Fruit fly (Drosophila melanogaster) whole organism, embryonic: ENCODE measurements around the gene Ptp36E.

Experiments used
- Atf3 ChIP-seq: fragments of 200-800 bp; sonication (Bioruptor generic); optimal IDR thresholded peaks from 3 replicates; lab custom pipeline; 2016; ENCODE audit warnings: missing biosample characterization, missing genetic modification characterization
- CG10321 ChIP-seq: fragments of 200-800 bp; sonication (Bioruptor generic); IDR thresholded peaks from 2 replicates; pipeline ENCODE4 v1.3.6; 2022; ENCODE audit warnings: missing biosample characterization, missing genetic modification characterization
- CG10366 ChIP-seq: fragments of 200-800 bp; sonication (Bioruptor generic); IDR thresholded peaks from 2 replicates; pipeline ENCODE4 v1.3.6; 2022; ENCODE audit warnings: missing biosample characterization, missing genetic modification characterization
- CG11560 ChIP-seq: fragments of 200-800 bp; sonication (Bioruptor generic); IDR thresholded peaks from 3 replicates; pipeline ENCODE4 v1.3.6; 2022; ENCODE audit warnings: missing biosample characterization, missing genetic modification characterization
- CG12299 ChIP-seq: fragments of 200-800 bp; sonication (Bioruptor generic); optimal IDR thresholded peaks from 2 replicates; lab custom pipeline; 2018; ENCODE audit warnings: missing biosample characterization, mild to moderate bottlenecking, missing genetic modification characterization
- CG14667 ChIP-seq: fragments of 200-800 bp; sonication (Bioruptor generic); IDR thresholded peaks from 2 replicates; pipeline ENCODE4 v1.3.6; 2022; ENCODE audit warnings: missing biosample characterization, missing genetic modification characterization
- CG15514 ChIP-seq: fragments of 200-800 bp; sonication (Bioruptor generic); optimal IDR thresholded peaks from 3 replicates; lab custom pipeline; 2017; ENCODE audit warnings: missing biosample characterization, missing genetic modification characterization, mild to moderate bottlenecking, moderate library complexity, missing genetic modification reagents
- CG1603 ChIP-seq: fragments of 200-800 bp; sonication (Bioruptor generic); optimal IDR thresholded peaks from 2 replicates; lab custom pipeline; 2019; ENCODE audit warnings: missing biosample characterization, mild to moderate bottlenecking, missing genetic modification characterization, moderate library complexity
- CG16813 ChIP-seq: fragments of 200-800 bp; sonication (Bioruptor generic); IDR thresholded peaks from 3 replicates; pipeline ENCODE4 v1.3.6; 2022; ENCODE audit warnings: missing biosample characterization, missing genetic modification characterization; ENCODE audit not compliant: partially characterized antibody
- CG17359 ChIP-seq: fragments of 200-800 bp; sonication (Bioruptor generic); optimal IDR thresholded peaks from 3 replicates; lab custom pipeline; 2018; ENCODE audit warnings: missing biosample characterization, mild to moderate bottlenecking, missing genetic modification characterization, moderate library complexity
- CG2712 ChIP-seq: fragments of 200-800 bp; optimal IDR thresholded peaks from 3 replicates; lab custom pipeline; 2019; ENCODE audit warnings: missing biosample characterization, mild to moderate bottlenecking, missing genetic modification characterization, moderate library complexity
- CG2889 ChIP-seq: fragments of 200-800 bp; sonication (Bioruptor generic); IDR thresholded peaks from 3 replicates; pipeline ENCODE4 v1.3.6; 2022; ENCODE audit warnings: missing biosample characterization, missing genetic modification characterization
- CG3163 ChIP-seq: fragments of 200-800 bp; sonication (Bioruptor generic); optimal IDR thresholded peaks from 3 replicates; lab custom pipeline; 2016; ENCODE audit warnings: missing biosample characterization, missing genetic modification characterization
- CG3407 ChIP-seq: fragments of 200-800 bp; sonication (Bioruptor generic); optimal IDR thresholded peaks from 2 replicates; lab custom pipeline; 2018; ENCODE audit warnings: missing biosample characterization, mild to moderate bottlenecking, missing genetic modification characterization
- CG4404 ChIP-seq: fragments of 200-800 bp; sonication (Bioruptor generic); IDR thresholded peaks from 2 replicates; pipeline ENCODE4 v1.3.6; 2022; ENCODE audit warnings: missing biosample characterization, missing genetic modification characterization
- CG7963 ChIP-seq: fragments of 200-800 bp; sonication (Bioruptor generic); IDR thresholded peaks from 3 replicates; pipeline ENCODE4 v1.3.6; 2022; ENCODE audit warnings: missing biosample characterization, missing genetic modification characterization; ENCODE audit not compliant: partially characterized antibody
- CG8388 ChIP-seq: fragments of 200-800 bp; sonication (Bioruptor generic); optimal IDR thresholded peaks from 2 replicates; lab custom pipeline; 2019; ENCODE audit warnings: missing biosample characterization, mild to moderate bottlenecking, missing genetic modification characterization, moderate library complexity
- CG9437 ChIP-seq: fragments of 200-800 bp; sonication (Bioruptor generic); optimal IDR thresholded peaks from 2 replicates; lab custom pipeline; 2018; ENCODE audit warnings: missing biosample characterization, mild to moderate bottlenecking, missing genetic modification characterization
- CG9932 ChIP-seq: fragments of 200-800 bp; sonication (Bioruptor generic); IDR thresholded peaks from 2 replicates; pipeline ENCODE4 v1.3.6; 2022; ENCODE audit warnings: missing biosample characterization, missing genetic modification characterization
- CHES-1-like ChIP-seq: fragments of 200-800 bp; sonication (Bioruptor generic); optimal IDR thresholded peaks from 2 replicates; lab custom pipeline; 2016; ENCODE audit warnings: missing biosample characterization, missing genetic modification characterization
- CoRest ChIP-seq: fragments of 200-800 bp; sonication (Bioruptor generic); optimal IDR thresholded peaks from 3 replicates; lab custom pipeline; 2018; ENCODE audit warnings: missing biosample characterization, mild to moderate bottlenecking, missing genetic modification characterization, moderate library complexity
- Fer2 ChIP-seq: fragments of 200-800 bp; sonication (Bioruptor generic); optimal IDR thresholded peaks from 2 replicates; lab custom pipeline; 2018; ENCODE audit warnings: missing biosample characterization, mild to moderate bottlenecking, missing genetic modification characterization, moderate library complexity
- Hand ChIP-seq: fragments of 200-800 bp; sonication (Bioruptor generic); optimal IDR thresholded peaks from 2 replicates; lab custom pipeline; 2017; ENCODE audit warnings: mild to moderate bottlenecking, missing biosample characterization, missing genetic modification reagents, missing genetic modification characterization
- Lhr ChIP-seq: fragments of 200-800 bp; sonication (Bioruptor generic); optimal IDR thresholded peaks from 3 replicates; lab custom pipeline; 2017; ENCODE audit warnings: mild to moderate bottlenecking, missing biosample characterization, missing genetic modification reagents, missing genetic modification characterization
- Lim3 ChIP-seq: fragments of 200-800 bp; sonication (Bioruptor generic); IDR thresholded peaks from 2 replicates; pipeline ENCODE4 v1.3.6; 2022; ENCODE audit warnings: missing biosample characterization, missing genetic modification characterization
- Nf-YB ChIP-seq: fragments of 200-800 bp; sonication (Bioruptor generic); optimal IDR thresholded peaks from 3 replicates; lab custom pipeline; 2019; ENCODE audit warnings: missing biosample characterization, mild to moderate bottlenecking, missing genetic modification characterization, moderate library complexity
- Ravus ChIP-seq: fragments of 200-800 bp; sonication (Bioruptor generic); IDR thresholded peaks from 2 replicates; pipeline ENCODE4 v1.3.6; 2022; ENCODE audit warnings: missing biosample characterization, missing genetic modification characterization
- Rfx ChIP-seq: fragments of 200-800 bp; sonication (Bioruptor generic); IDR thresholded peaks from 2 replicates; pipeline ENCODE4 v1.3.6; 2022; ENCODE audit warnings: missing biosample characterization, missing genetic modification characterization
- Sox100B ChIP-seq: fragments of 200-800 bp; sonication (Bioruptor generic); optimal IDR thresholded peaks from 3 replicates; lab custom pipeline; 2018; ENCODE audit warnings: missing biosample characterization, mild to moderate bottlenecking, missing genetic modification characterization
- Trl ChIP-seq, 3 experiments: fragments of >200 bp in 2 of 3; fragments of 200-800 bp in 1 of 3; sonication (Bioruptor generic) in 1 of 3; optimal IDR thresholded peaks; 2 replicates in 1 of 3; 3 replicates in 2 of 3; lab custom pipeline; 2016 to 2017; ENCODE audit warnings: missing biosample characterization in 1 of 3, missing genetic modification characterization in 1 of 3
- ara ChIP-seq: fragments of 200-800 bp; sonication (Bioruptor generic); IDR thresholded peaks from 2 replicates; pipeline ENCODE4 v1.3.6; 2022; ENCODE audit warnings: missing biosample characterization, missing genetic modification characterization
- ash1 ChIP-seq: fragments of 200-800 bp; sonication (Bioruptor generic); optimal IDR thresholded peaks from 2 replicates; lab custom pipeline; 2018; ENCODE audit warnings: missing biosample characterization, mild to moderate bottlenecking, missing genetic modification characterization
- btn ChIP-seq: fragments of 200-800 bp; sonication (Bioruptor generic); optimal IDR thresholded peaks from 2 replicates; lab custom pipeline; 2016; ENCODE audit warnings: missing biosample characterization, missing genetic modification characterization
- danr ChIP-seq: fragments of 200-800 bp; sonication (Bioruptor generic); IDR thresholded peaks from 2 replicates; pipeline ENCODE4 v1.3.6; 2022; ENCODE audit warnings: missing biosample characterization, missing genetic modification characterization
- esg ChIP-seq: fragments of 200-800 bp; sonication (Bioruptor generic); conservative IDR thresholded peaks from 2 replicates; pipeline ENCODE4 v1.3.6; 2022; ENCODE audit warnings: missing biosample characterization, missing genetic modification characterization
- gfzf ChIP-seq: fragments of 200-800 bp; sonication (Bioruptor generic); optimal IDR thresholded peaks from 2 replicates; lab custom pipeline; 2016; ENCODE audit warnings: missing biosample characterization, mild to moderate bottlenecking, missing genetic modification characterization, moderate library complexity
- gsb ChIP-seq: fragments of 200-800 bp; sonication (Bioruptor generic); IDR thresholded peaks from 2 replicates; pipeline ENCODE4 v1.3.6; 2022; ENCODE audit warnings: missing biosample characterization, missing genetic modification characterization
- oc ChIP-seq: fragments of 200-800 bp; sonication (Bioruptor generic); optimal IDR thresholded peaks from 2 replicates; lab custom pipeline; 2018; ENCODE audit warnings: missing biosample characterization, mild to moderate bottlenecking, missing genetic modification characterization, moderate library complexity
- pnt ChIP-seq: fragments of 200-800 bp; sonication (Bioruptor generic); optimal IDR thresholded peaks from 3 replicates; lab custom pipeline; 2016; ENCODE audit warnings: missing biosample characterization, missing genetic modification characterization
- sd ChIP-seq: fragments of 200-800 bp; sonication (Bioruptor generic); optimal IDR thresholded peaks from 3 replicates; lab custom pipeline; 2018; ENCODE audit warnings: missing biosample characterization, mild to moderate bottlenecking, missing genetic modification characterization, moderate library complexity
- sima ChIP-seq: fragments of 200-800 bp; sonication (Bioruptor generic); optimal IDR thresholded peaks from 2 replicates; lab custom pipeline; 2016; ENCODE audit warnings: missing biosample characterization, missing genetic modification characterization
- sna ChIP-seq: fragments of 200-800 bp; sonication (Bioruptor generic); IDR thresholded peaks from 2 replicates; pipeline ENCODE4 v1.3.6; 2022; ENCODE audit warnings: missing biosample characterization, missing genetic modification characterization; ENCODE audit not compliant: partially characterized antibody
- trem ChIP-seq: fragments of 200-800 bp; optimal IDR thresholded peaks from 3 replicates; lab custom pipeline; 2019; ENCODE audit warnings: missing biosample characterization, mild to moderate bottlenecking, missing genetic modification characterization, moderate library complexity
- unc-4 ChIP-seq: fragments of 200-800 bp; sonication (Bioruptor generic); IDR thresholded peaks from 2 replicates; pipeline ENCODE4 v1.3.6; 2022; ENCODE audit warnings: missing biosample characterization, missing genetic modification characterization; ENCODE audit not compliant: partially characterized antibody
- wor ChIP-seq: fragments of 200-800 bp; sonication (Bioruptor generic); IDR thresholded peaks from 2 replicates; pipeline ENCODE4 v1.3.6; 2022; ENCODE audit warnings: missing biosample characterization, missing genetic modification characterization
- z ChIP-seq: fragments of 200-800 bp; sonication (Bioruptor generic); IDR thresholded peaks from 3 replicates; pipeline ENCODE4 v1.3.6; 2022; ENCODE audit warnings: missing biosample characterization, missing genetic modification characterization

Ptp36E gene

DNA sequence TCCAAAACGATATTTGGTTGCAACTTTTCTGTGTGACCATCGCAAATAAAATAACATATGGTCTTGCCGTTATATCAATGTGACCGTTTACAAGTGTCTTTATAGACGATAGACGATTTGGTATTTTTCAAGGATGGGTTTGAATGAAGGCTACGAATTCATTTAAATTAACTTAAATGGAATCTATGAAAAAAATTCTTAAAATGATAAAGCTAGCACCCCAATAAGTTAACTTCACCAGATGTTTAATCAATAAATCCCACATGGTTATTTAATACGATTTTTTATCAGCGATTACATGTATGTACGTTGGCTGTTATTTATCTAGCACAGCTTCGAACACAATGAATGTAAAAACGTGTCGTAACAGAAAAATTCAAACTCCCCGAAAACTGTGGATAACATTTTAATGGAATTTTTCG, 26.2 kb downstream of the Ptp36E start (continued):
- TF ChIP-seq CG1603 (peak; percentile 18), Lhr (GFP tag; lab: Kevin White, UChicago) (peak; percentile 34), trem (tag; lab: Kevin White, UChicago) (peak; percentile 45), CG16813 (0 out of 3 replicates have a peak, but pooled peaks have one; percentile 32), CG17359 (no peak)

DNA sequence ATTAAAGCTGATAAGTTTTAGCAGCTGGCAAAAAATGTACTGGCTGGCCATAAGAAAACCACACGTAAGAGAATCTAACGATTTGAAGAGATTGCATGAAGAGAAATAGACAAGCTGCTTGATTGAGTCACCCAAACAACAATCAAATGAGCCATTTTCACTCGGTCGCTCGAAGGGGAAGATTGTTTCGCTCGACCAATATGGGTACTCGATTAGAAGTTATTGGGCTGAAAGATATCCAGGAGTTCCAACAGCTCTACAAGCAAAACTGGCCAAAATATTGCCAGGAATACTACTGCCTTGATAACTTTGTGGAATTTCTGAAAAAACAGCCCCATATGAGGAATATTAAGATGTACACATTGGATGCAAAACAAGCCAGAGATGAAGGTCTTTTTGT, 28.9 kb downstream of the Ptp36E start, which contains the start of gene CG5783:
CG5783 (plus strand) TSS at position 167 of the 400 bp plus-strand sequence.
- TF ChIP-seq CG11560 (tag; lab: Robert Waterston, UW) (no peak), Ravus (no peak), oc (tag; lab: Kevin White, UChicago) (no peak), trem (tag; lab: Kevin White, UChicago) (no peak), z (peak; percentile 73), Hand (no peak), sna (GFP tag; lab: Robert Waterston, UW) (no peak), Trl (optimal IDR thresholded peaks at IDR 0.05; lab: Kevin White, UChicago) (peak; percentile 7 to 27), Trl (GFP tag; optimal IDR thresholded peaks at IDR 0.05; lab: Kevin White, UChicago) (no peak), CG3163 (GFP tag; lab: Kevin White, UChicago) (peak; percentile 66), CG2712 (tag; lab: Kevin White, UChicago) (no peak), CoRest (tag; lab: Kevin White, UChicago) (no peak), CG3407 (no peak), btn (GFP tag; lab: Kevin White, UChicago) (no peak), gfzf (no peak), CHES-1-like (GFP tag; lab: Kevin White, UChicago) (no peak), CG9932 (GFP tag; lab: Robert Waterston, UW) (no peak), sd (tag; lab: Kevin White, UChicago) (no peak), CG12299 (tag; lab: Kevin White, UChicago) (no peak), unc-4 (GFP tag; lab: Robert Waterston, UW) (no peak), CG9437 (GFP tag; lab: Kevin White, UChicago) (no peak), esg (GFP tag; lab: Robert Waterston, UW) (no peak), Lhr (GFP tag; lab: Kevin White, UChicago) (no peak), CG4404 (GFP tag; lab: Robert Waterston, UW) (no peak), gsb (GFP tag; lab: Robert Waterston, UW) (no peak)

DNA sequence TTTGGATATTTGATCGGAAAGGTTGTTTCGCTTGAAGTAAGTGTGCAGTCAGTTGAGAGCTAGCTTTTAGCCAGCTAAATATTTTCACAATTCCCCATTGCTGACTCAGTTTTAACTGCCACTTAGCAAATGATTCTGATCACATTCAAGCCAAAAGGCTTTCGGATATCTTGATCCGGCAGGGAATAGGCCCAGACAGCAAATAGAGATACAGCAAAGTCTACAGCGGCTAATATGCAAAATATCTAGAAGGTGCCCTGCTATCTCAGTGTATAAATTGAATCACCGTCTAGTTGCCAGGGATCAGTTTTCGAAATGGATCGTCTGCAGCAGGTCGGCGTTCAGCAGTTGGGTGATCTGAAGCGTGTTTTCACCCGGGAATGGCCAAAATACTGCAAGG, 30.3 kb downstream of the Ptp36E start, which contains the start of gene CG15155:
CG15155 (plus strand) TSS at position 301 of the 400 bp plus-strand sequence.
- TF ChIP-seq ara (GFP tag; lab: Robert Waterston, UW): no peak
- no peak for TF ChIP-seq Rfx (GFP tag; lab: Robert Waterston, UW)
- no peak for TF ChIP-seq Nf-YB
- TF ChIP-seq Atf3 (GFP tag; lab: Kevin White, UChicago): no peak
- TF ChIP-seq ash1: no peak
- TF ChIP-seq danr (GFP tag; lab: Robert Waterston, UW): no peak
- TF ChIP-seq CG2889 (GFP tag; lab: Robert Waterston, UW): no peak
- TF ChIP-seq CG14667: no peak
- TF ChIP-seq wor (GFP tag; lab: Robert Waterston, UW): no peak
- TF ChIP-seq Sox100B (GFP tag; lab: Kevin White, UChicago): no peak
- no peak for TF ChIP-seq CG10366 (GFP tag; lab: Robert Waterston, UW)
- no peak for TF ChIP-seq CG10321
- TF ChIP-seq Lim3 (GFP tag; lab: Robert Waterston, UW): no peak
- TF ChIP-seq CG15514 (GFP tag; lab: Kevin White, UChicago): no peak
- TF ChIP-seq CG7963 (GFP tag; lab: Robert Waterston, UW): no peak
- no peak for TF ChIP-seq CG8388 (GFP tag; lab: Kevin White, UChicago)
- TF ChIP-seq Fer2 (tag; lab: Kevin White, UChicago): no peak
- no peak for TF ChIP-seq pnt
- TF ChIP-seq sima: no peak
